Fruit fly (Drosophila melanogaster): ENCODE results near the gene CG9921.

CG9921 gene

dm6 chrX:16325472-16325871 is 7.9 kb downstream of the CG9921 start, which contains the start of gene CalpC (continued):
- TF ChIP-seq BtbVII (GFP tag; optimal IDR thresholded peaks at IDR 0.05) (no peak), Awh (GFP tag; IDR thresholded peaks at IDR 0.05) (no peak), so (GFP tag; IDR thresholded peaks at IDR 0.05) (no peak), CG9876 (GFP tag; optimal IDR thresholded peaks at IDR 0.05) (no peak), CG12659 (GFP tag; optimal IDR thresholded peaks at IDR 0.05) (no peak), br (optimal IDR thresholded peaks at IDR 0.05) (no peak), NK7.1 (GFP tag; optimal IDR thresholded peaks at IDR 0.05) (no peak), ken (GFP tag; IDR thresholded peaks at IDR 0.05) (no peak), CG16813 (GFP tag; IDR thresholded peaks at IDR 0.05; ENCODE audit: partially characterized antibody) (no peak), Meics (GFP tag; optimal IDR thresholded peaks at IDR 0.05) (no peak), CG31224 (GFP tag; IDR thresholded peaks at IDR 0.05) (no peak), Dll (GFP tag; IDR thresholded peaks at IDR 0.05; ENCODE audit: partially characterized antibody) (peak; percentile 34; the same call in 1 of the 4 replicates), Blimp-1 (GFP tag; optimal IDR thresholded peaks at IDR 0.05) (peak; percentile 40), Eip74EF (GFP tag; optimal IDR thresholded peaks at IDR 0.05) (no peak), Taf1 (GFP tag; IDR thresholded peaks at IDR 0.05) (no peak), sob (GFP tag; IDR thresholded peaks at IDR 0.05) (no peak), jigr1 (GFP tag; IDR thresholded peaks at IDR 0.05) (no peak), Adf1 (GFP tag; IDR thresholded peaks at IDR 0.05) (no peak), Doc3 (GFP tag; IDR thresholded peaks at IDR 0.05; ENCODE audit: partially characterized antibody) (no peak), CG17186 (GFP tag; optimal IDR thresholded peaks at IDR 0.05) (peak; percentile 58), CG3407 (GFP tag; optimal IDR thresholded peaks at IDR 0.05) (no peak), ind (GFP tag; optimal IDR thresholded peaks at IDR 0.05) (no peak), insv (GFP tag; optimal IDR thresholded peaks at IDR 0.05) (no peak), zen2 (GFP tag; IDR thresholded peaks at IDR 0.05; ENCODE audit: partially characterized antibody) (no peak), CG4328 (GFP tag; optimal IDR thresholded peaks at IDR 0.05) (no peak), Sox102F (GFP tag; optimal IDR thresholded peaks at IDR 0.05) (no peak), lov (optimal IDR thresholded peaks at IDR 0.05) (no peak), lov (GFP tag; IDR thresholded peaks at IDR 0.05) (no peak), CG2712 (tag; optimal IDR thresholded peaks at IDR 0.05) (no peak), jing (GFP tag; optimal IDR thresholded peaks at IDR 0.05) (no peak), Hr51 (GFP tag; optimal IDR thresholded peaks at IDR 0.05) (no peak), CG8924 (tag; optimal IDR thresholded peaks at IDR 0.05) (no peak), knrl (GFP tag; IDR thresholded peaks at IDR 0.05; ENCODE audit: partially characterized antibody) (0 out of 3 replicates have a peak, but pooled peaks have one; percentile 21), Usf (GFP tag; optimal IDR thresholded peaks at IDR 0.05) (no peak), CG17385 (GFP tag; optimal IDR thresholded peaks at IDR 0.05) (no peak), CG1602 (GFP tag; optimal IDR thresholded peaks at IDR 0.05) (no peak), dpn (GFP tag; optimal IDR thresholded peaks at IDR 0.05) (no peak), ci (GFP tag; IDR thresholded peaks at IDR 0.05) (no peak), exex (tag; optimal IDR thresholded peaks at IDR 0.05) (no peak), Dp (GFP tag; optimal IDR thresholded peaks at IDR 0.05) (peak; percentile 34), CG7372 (GFP tag; IDR thresholded peaks at IDR 0.05) (no peak), CG14710 (tag; optimal IDR thresholded peaks at IDR 0.05) (no peak), stc (GFP tag; IDR thresholded peaks at IDR 0.05) (no peak), eve (GFP tag; optimal IDR thresholded peaks at IDR 0.05) (no peak), Opbp (GFP tag; IDR thresholded peaks at IDR 0.05; ENCODE audit: partially characterized antibody) (peak; percentile 56; the same call in 1 of the 3 replicates)
